Worm (Caenorhabditis elegans) whole organism, mixed stage, embryonic: ENCODE data around the gene F07G11.3.

Experiments
- ceh-39 ChIP-seq: fragments of 150-350 bp; optimal IDR thresholded peaks from 2 replicates; lab custom pipeline; 2014; ENCODE audit warnings: missing biosample characterization, missing genetic modification characterization
- elt-1 ChIP-seq: sonication (generic microtip); optimal IDR thresholded peaks from 2 replicates; lab custom pipeline; 2017; ENCODE audit warnings: missing genetic modification characterization, mild to moderate bottlenecking, missing compliant biosample characterization, antibody characterized with exemption, moderate library complexity, borderline replicate concordance; ENCODE audit not compliant: insufficient read depth
- elt-3 ChIP-seq: fragments of 150-350 bp; optimal IDR thresholded peaks from 2 replicates; lab custom pipeline; 2014; ENCODE audit warnings: missing biosample characterization, missing genetic modification characterization
- lin-32 ChIP-seq: fragments of 200-800 bp; sonication (Bioruptor generic); optimal IDR thresholded peaks from 2 replicates; lab custom pipeline; 2018; ENCODE audit warnings: mild to moderate bottlenecking, missing genetic modification characterization, missing compliant biosample characterization
- mls-2 ChIP-seq: sonication (generic microtip); optimal IDR thresholded peaks from 2 replicates; lab custom pipeline; 2016; ENCODE audit warnings: mild to moderate bottlenecking, missing genetic modification characterization, moderate library complexity, missing compliant biosample characterization
- nhr-12 ChIP-seq: fragments of 150-350 bp; optimal IDR thresholded peaks from 2 replicates; lab custom pipeline; 2014; ENCODE audit warnings: missing biosample characterization, missing genetic modification characterization
- nhr-237 ChIP-seq: fragments of 150-350 bp; optimal IDR thresholded peaks from 2 replicates; lab custom pipeline; 2014; ENCODE audit warnings: missing biosample characterization, missing genetic modification characterization
- sem-2 ChIP-seq: fragments of 200-800 bp; sonication (Bioruptor generic); optimal IDR thresholded peaks from 2 replicates; lab custom pipeline; 2018; ENCODE audit warnings: mild to moderate bottlenecking, missing genetic modification characterization, missing compliant biosample characterization
- snpc-4 ChIP-seq: fragments of 150-350 bp; optimal IDR thresholded peaks from 2 replicates; lab custom pipeline; 2014; ENCODE audit warnings: missing biosample characterization, missing genetic modification characterization
- sptf-1 ChIP-seq: sonication (generic microtip); optimal IDR thresholded peaks from 2 replicates; lab custom pipeline; 2017; ENCODE audit warnings: mild to moderate bottlenecking, missing genetic modification characterization, moderate library complexity, missing compliant biosample characterization
- unc-39 ChIP-seq: fragments of 150-350 bp; optimal IDR thresholded peaks from 2 replicates; lab custom pipeline; 2014; ENCODE audit warnings: missing biosample characterization, missing genetic modification characterization
- unc-62 ChIP-seq: fragments of 150-350 bp; optimal IDR thresholded peaks from 2 replicates; lab custom pipeline; 2014; ENCODE audit warnings: missing biosample characterization, missing genetic modification reagents, missing genetic modification characterization
- ztf-11 ChIP-seq: fragments of 150-350 bp; optimal IDR thresholded peaks from 2 replicates; lab custom pipeline; 2014; ENCODE audit warnings: missing biosample characterization, missing genetic modification characterization

DNA sequence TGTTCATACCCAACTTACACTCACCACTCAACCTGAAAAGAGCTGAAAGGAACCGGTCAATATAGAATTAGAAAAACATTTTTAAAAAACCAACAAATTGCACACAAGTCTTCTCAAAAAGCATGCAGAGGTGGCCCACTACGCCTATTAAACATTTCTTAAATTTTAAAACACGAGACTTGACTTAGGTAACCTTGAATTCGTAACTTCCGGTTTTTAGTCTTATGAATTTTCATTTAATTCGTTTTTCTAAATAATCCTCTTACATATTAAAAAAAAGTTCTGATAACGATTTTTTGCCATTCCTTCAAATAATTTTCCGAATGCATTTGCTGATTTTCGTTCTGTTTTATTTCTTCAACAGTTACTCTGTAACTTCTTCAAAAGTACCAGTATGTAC, 29.5 kb downstream of the F07G11.3 start, which contains the start of gene clec-7:
- TF ChIP-seq ceh-39 (tag; lab: Kevin White, UChicago) (no peak), elt-1 (no peak), snpc-4 (tag; lab: Kevin White, UChicago) (no peak), nhr-12 (tag; lab: Kevin White, UChicago) (no peak), sptf-1 (tag; lab: Kevin White, UChicago) (no peak), sem-2 (GFP tag; lab: Kevin White, UChicago) (no peak), nhr-237 (no peak), unc-62 (no peak), unc-39 (tag; lab: Kevin White, UChicago) (no peak), elt-3 (tag; lab: Kevin White, UChicago) (no peak), mls-2 (no peak), ztf-11 (tag; lab: Kevin White, UChicago) (no peak), lin-32 (GFP tag; lab: Kevin White, UChicago) (no peak)
